Fruit fly (Drosophila melanogaster) whole organism, embryonic: Measurements from ENCODE around the gene CG15449.
A peak's percentile ranks its signal among the peaks of the same experiment; 100 is the strongest.

Source experiments
- Abd-B ChIP-seq: fragments of 200-800 bp; sonication (Bioruptor generic); optimal IDR thresholded peaks from 2 replicates; lab custom pipeline; 2018; ENCODE audit warnings: missing biosample characterization, mild to moderate bottlenecking, missing genetic modification characterization, moderate library complexity
- B-H1 ChIP-seq: fragments of 200-800 bp; sonication (Bioruptor generic); IDR thresholded peaks from 3 replicates; pipeline ENCODE4 v1.3.6; 2022; ENCODE audit warnings: missing biosample characterization, missing genetic modification characterization
- CG10565 ChIP-seq: fragments of 200-800 bp; sonication (Bioruptor generic); optimal IDR thresholded peaks from 3 replicates; lab custom pipeline; 2016; ENCODE audit warnings: missing biosample characterization, mild to moderate bottlenecking, missing genetic modification characterization
- CG11456 ChIP-seq: fragments of 200-800 bp; sonication (Bioruptor generic); IDR thresholded peaks from 3 replicates; pipeline ENCODE4 v1.3.6; 2022; ENCODE audit warnings: missing biosample characterization, missing genetic modification characterization
- CG11504 ChIP-seq: fragments of 200-800 bp; sonication (Bioruptor generic); optimal IDR thresholded peaks from 3 replicates; lab custom pipeline; 2019; ENCODE audit warnings: missing biosample characterization, mild to moderate bottlenecking, missing genetic modification characterization, moderate library complexity
- CG12744 ChIP-seq: fragments of 200-800 bp; sonication (Bioruptor generic); optimal IDR thresholded peaks from 2 replicates; lab custom pipeline; 2016; ENCODE audit warnings: missing biosample characterization, missing genetic modification characterization
- CG14050 ChIP-seq: fragments of 200-800 bp; sonication (Bioruptor generic); IDR thresholded peaks from 3 replicates; pipeline ENCODE4 v1.3.6; 2022; ENCODE audit warnings: missing biosample characterization, missing genetic modification characterization
- CG15601 ChIP-seq: fragments of 200-800 bp; sonication (Bioruptor generic); optimal IDR thresholded peaks from 3 replicates; lab custom pipeline; 2019; ENCODE audit warnings: missing biosample characterization, mild to moderate bottlenecking, missing genetic modification characterization, moderate library complexity
- CG17802 ChIP-seq: fragments of 200-800 bp; sonication (Bioruptor generic); optimal IDR thresholded peaks from 2 replicates; lab custom pipeline; 2018; ENCODE audit warnings: missing biosample characterization, mild to moderate bottlenecking, missing genetic modification characterization, moderate library complexity
- CG2712 ChIP-seq: fragments of 200-800 bp; optimal IDR thresholded peaks from 3 replicates; lab custom pipeline; 2019; ENCODE audit warnings: missing biosample characterization, mild to moderate bottlenecking, missing genetic modification characterization, moderate library complexity
- CG31441 ChIP-seq: fragments of 200-800 bp; sonication (Bioruptor generic); IDR thresholded peaks from 2 replicates; pipeline ENCODE4 v1.3.6; 2022; ENCODE audit warnings: missing biosample characterization, missing genetic modification characterization
- CG33213 ChIP-seq: fragments of 200-800 bp; sonication (Bioruptor generic); optimal IDR thresholded peaks from 3 replicates; lab custom pipeline; 2016; ENCODE audit warnings: missing biosample characterization, missing genetic modification characterization
- CG33557 ChIP-seq: fragments of 200-800 bp; sonication (Bioruptor generic); optimal IDR thresholded peaks from 2 replicates; lab custom pipeline; 2019; ENCODE audit warnings: missing biosample characterization, mild to moderate bottlenecking, missing genetic modification characterization, moderate library complexity
- CG43689 ChIP-seq: fragments of 200-800 bp; sonication (Bioruptor generic); IDR thresholded peaks from 2 replicates; pipeline ENCODE4 v1.3.6; 2022; ENCODE audit warnings: missing biosample characterization, missing genetic modification characterization
- CG4820 ChIP-seq: fragments of 200-800 bp; sonication (Bioruptor generic); optimal IDR thresholded peaks from 3 replicates; lab custom pipeline; 2016; ENCODE audit warnings: missing biosample characterization, missing genetic modification characterization
- CG5953 ChIP-seq: fragments of 200-800 bp; sonication (Bioruptor generic); IDR thresholded peaks from 2 replicates; pipeline ENCODE4 v1.3.6; 2022; ENCODE audit warnings: missing biosample characterization, missing genetic modification characterization
- CG6683 ChIP-seq: fragments of 200-800 bp; sonication (Bioruptor generic); optimal IDR thresholded peaks from 2 replicates; lab custom pipeline; 2017; ENCODE audit warnings: missing biosample characterization, mild to moderate bottlenecking, missing genetic modification characterization, missing genetic modification reagents
- CG7786 ChIP-seq: fragments of 200-800 bp; sonication (Bioruptor generic); optimal IDR thresholded peaks from 2 replicates; lab custom pipeline; 2016; ENCODE audit warnings: missing biosample characterization, missing genetic modification characterization
- CG8281 ChIP-seq: fragments of 200-800 bp; sonication (Bioruptor generic); optimal IDR thresholded peaks from 2 replicates; lab custom pipeline; 2018; ENCODE audit warnings: missing biosample characterization, mild to moderate bottlenecking, missing genetic modification characterization, moderate library complexity
- CG9727 ChIP-seq: fragments of 200-800 bp; sonication (Bioruptor generic); optimal IDR thresholded peaks from 3 replicates; lab custom pipeline; 2017; ENCODE audit warnings: missing biosample characterization, mild to moderate bottlenecking, missing genetic modification characterization
- Chrac-16 ChIP-seq: fragments of 200-800 bp; sonication (Bioruptor generic); optimal IDR thresholded peaks from 3 replicates; lab custom pipeline; 2016; ENCODE audit warnings: missing biosample characterization, missing genetic modification characterization
- Dek ChIP-seq: fragments of 200-800 bp; sonication (Bioruptor generic); optimal IDR thresholded peaks from 3 replicates; lab custom pipeline; 2019; ENCODE audit warnings: missing biosample characterization, mild to moderate bottlenecking, missing genetic modification characterization, moderate library complexity
- Dfd ChIP-seq, 2 experiments: fragments of >200 bp; optimal IDR thresholded peaks; 2 replicates each; lab custom pipeline; 2017; ENCODE audit warnings: missing biosample characterization in 2 of 2, missing genetic modification characterization in 2 of 2
- Fer3 ChIP-seq: fragments of 200-800 bp; sonication (Bioruptor generic); optimal IDR thresholded peaks from 2 replicates; lab custom pipeline; 2018; ENCODE audit warnings: missing biosample characterization, mild to moderate bottlenecking, missing genetic modification characterization, moderate library complexity
- HHEX ChIP-seq: fragments of 200-800 bp; sonication (Bioruptor generic); optimal IDR thresholded peaks from 3 replicates; lab custom pipeline; 2017; ENCODE audit warnings: missing biosample characterization, mild to moderate bottlenecking, missing genetic modification characterization, missing genetic modification reagents
- Hr51 ChIP-seq, 2 experiments: fragments of 200-800 bp; sonication (Bioruptor generic); optimal IDR thresholded peaks; 2 replicates in 1 of 2; 3 replicates in 1 of 2; lab custom pipeline; 2016 to 2018; ENCODE audit warnings: missing biosample characterization in 2 of 2, missing genetic modification characterization in 2 of 2, mild to moderate bottlenecking in 1 of 2, moderate library complexity in 1 of 2
- Mad ChIP-seq: fragments of 200-800 bp; sonication (Bioruptor generic); optimal IDR thresholded peaks from 2 replicates; lab custom pipeline; 2016; ENCODE audit warnings: missing biosample characterization, missing genetic modification characterization
- Opbp ChIP-seq: fragments of 200-800 bp; sonication (Bioruptor generic); IDR thresholded peaks from 3 replicates; pipeline ENCODE4 v1.3.6; 2022; ENCODE audit warnings: missing biosample characterization, missing genetic modification characterization; ENCODE audit not compliant: partially characterized antibody
- Sox100B ChIP-seq: fragments of 200-800 bp; sonication (Bioruptor generic); optimal IDR thresholded peaks from 3 replicates; lab custom pipeline; 2018; ENCODE audit warnings: missing biosample characterization, mild to moderate bottlenecking, missing genetic modification characterization
- Sry-δ ChIP-seq: fragments of 200-800 bp; sonication (Bioruptor generic); optimal IDR thresholded peaks from 2 replicates; lab custom pipeline; 2016; ENCODE audit warnings: missing biosample characterization, missing genetic modification characterization
- Tbp ChIP-seq: fragments of >200 bp; optimal IDR thresholded peaks from 2 replicates; lab custom pipeline; 2018; ENCODE audit warnings: missing biosample characterization, missing genetic modification characterization
- Vsx1 ChIP-seq: fragments of 200-800 bp; sonication (Bioruptor generic); optimal IDR thresholded peaks from 2 replicates; lab custom pipeline; 2017; ENCODE audit warnings: missing biosample characterization, mild to moderate bottlenecking, missing genetic modification characterization, missing genetic modification reagents
- ash1 ChIP-seq: fragments of 200-800 bp; sonication (Bioruptor generic); optimal IDR thresholded peaks from 2 replicates; lab custom pipeline; 2018; ENCODE audit warnings: missing biosample characterization, mild to moderate bottlenecking, missing genetic modification characterization
- bigmax ChIP-seq: fragments of 200-800 bp; sonication (Bioruptor generic); optimal IDR thresholded peaks from 2 replicates; lab custom pipeline; 2018; ENCODE audit warnings: missing biosample characterization, mild to moderate bottlenecking, missing genetic modification characterization
- dysf ChIP-seq: fragments of 200-800 bp; sonication (Bioruptor generic); IDR thresholded peaks from 3 replicates; pipeline ENCODE4 v1.3.6; 2022; ENCODE audit warnings: missing biosample characterization, missing genetic modification characterization
- en ChIP-seq: fragments of 200-800 bp; sonication (Bioruptor generic); optimal IDR thresholded peaks from 2 replicates; lab custom pipeline; 2016; ENCODE audit warnings: missing biosample characterization, missing genetic modification characterization
- hth ChIP-seq: fragments of >200 bp; optimal IDR thresholded peaks from 2 replicates; lab custom pipeline; 2017; ENCODE audit warnings: inconsistent platforms
- jing ChIP-seq: fragments of 200-800 bp; sonication (Bioruptor generic); optimal IDR thresholded peaks from 2 replicates; lab custom pipeline; 2018; ENCODE audit warnings: missing biosample characterization, mild to moderate bottlenecking, missing genetic modification characterization
- kah ChIP-seq: fragments of 200-800 bp; sonication (Bioruptor generic); optimal IDR thresholded peaks from 2 replicates; lab custom pipeline; 2018; ENCODE audit warnings: missing biosample characterization, mild to moderate bottlenecking, missing genetic modification characterization
- kay ChIP-seq: fragments of 200-800 bp; sonication (Bioruptor generic); optimal IDR thresholded peaks from 2 replicates; lab custom pipeline; 2016; ENCODE audit warnings: missing biosample characterization, missing genetic modification characterization
- mirr ChIP-seq: fragments of 200-800 bp; sonication (Bioruptor generic); optimal IDR thresholded peaks from 3 replicates; lab custom pipeline; 2018; ENCODE audit warnings: missing biosample characterization, mild to moderate bottlenecking, missing genetic modification characterization
- oc ChIP-seq: fragments of 200-800 bp; sonication (Bioruptor generic); optimal IDR thresholded peaks from 2 replicates; lab custom pipeline; 2018; ENCODE audit warnings: missing biosample characterization, mild to moderate bottlenecking, missing genetic modification characterization, moderate library complexity
- org-1 ChIP-seq: fragments of 200-800 bp; sonication (Bioruptor generic); optimal IDR thresholded peaks from 2 replicates; lab custom pipeline; 2017; ENCODE audit warnings: missing biosample characterization, missing genetic modification characterization
- pita ChIP-seq: fragments of 200-800 bp; sonication (Bioruptor generic); optimal IDR thresholded peaks from 2 replicates; lab custom pipeline; 2017; ENCODE audit warnings: missing biosample characterization, mild to moderate bottlenecking, missing genetic modification characterization
- salm ChIP-seq: fragments of 200-800 bp; sonication (Bioruptor generic); optimal IDR thresholded peaks from 2 replicates; lab custom pipeline; 2018; ENCODE audit warnings: missing biosample characterization, mild to moderate bottlenecking, missing genetic modification characterization
- sens-2 ChIP-seq: fragments of 200-800 bp; sonication (Bioruptor generic); IDR thresholded peaks from 2 replicates; pipeline ENCODE4 v1.3.6; 2022; ENCODE audit warnings: missing biosample characterization, missing genetic modification characterization
- toy ChIP-seq: fragments of 200-800 bp; sonication (Bioruptor generic); IDR thresholded peaks from 2 replicates; pipeline ENCODE4 v1.3.6; 2022; ENCODE audit warnings: missing biosample characterization, missing genetic modification characterization
- trh ChIP-seq: fragments of 200-800 bp; sonication (Bioruptor generic); optimal IDR thresholded peaks from 2 replicates; lab custom pipeline; 2016; ENCODE audit warnings: missing biosample characterization, missing genetic modification characterization
- ttk ChIP-seq: fragments of 200-800 bp; sonication (Bioruptor generic); IDR thresholded peaks from 2 replicates; pipeline ENCODE4 v2.1.2; 2022; ENCODE audit warnings: missing biosample characterization, missing genetic modification characterization

The CG15449 gene

DNA sequence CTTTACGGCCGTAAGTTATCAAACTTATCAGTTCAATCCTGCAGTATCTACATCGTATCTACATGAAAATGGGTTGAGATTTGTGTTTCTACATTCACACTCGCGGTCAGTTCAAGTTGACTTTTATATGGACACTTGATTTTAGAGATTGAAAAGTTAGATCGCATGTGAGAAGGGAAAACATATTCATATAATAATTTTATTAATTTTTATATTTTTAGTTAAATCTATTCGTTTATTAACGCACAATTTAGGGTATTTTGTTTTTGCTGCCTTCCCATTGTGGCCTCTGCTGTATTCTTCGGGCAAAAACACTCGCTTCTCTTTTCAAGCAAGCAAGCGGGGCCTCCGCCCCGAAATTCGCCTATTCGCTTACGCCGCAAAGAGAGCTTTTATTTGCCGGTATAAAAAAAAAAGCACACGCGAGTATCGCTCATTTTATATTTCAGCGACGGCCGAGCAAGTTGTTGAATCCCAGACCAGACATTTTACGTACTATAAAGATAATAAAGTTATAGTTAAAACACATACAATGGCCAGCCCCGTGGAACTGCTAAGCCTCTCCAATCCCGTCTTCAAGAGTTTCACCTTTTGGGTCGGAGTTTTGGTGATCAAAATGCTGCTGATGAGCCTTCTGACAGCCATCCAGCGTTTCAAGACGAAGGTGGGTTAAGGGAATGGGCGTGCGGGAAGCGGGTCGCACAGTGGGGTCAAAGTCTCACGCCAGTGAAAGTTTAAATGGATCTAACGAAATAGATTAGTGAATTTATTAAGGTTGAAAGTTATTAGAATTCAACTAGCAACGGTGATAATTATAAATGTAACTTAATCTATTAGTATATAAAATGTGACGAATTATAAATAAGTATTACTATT lies 2.5 kb upstream of the CG15449 start (continued):
- TF ChIP-seq Dfd (GFP tag; optimal IDR thresholded peaks at IDR 0.05; lab: Kevin White, UChicago) (no peak), bigmax (GFP tag; lab: Kevin White, UChicago) (no peak), Fer3 (tag; lab: Kevin White, UChicago) (peak; percentile 93), CG17802 (peak; percentile 54), salm (tag; lab: Kevin White, UChicago) (peak; percentile 91), Tbp (no peak), en (GFP tag; lab: Kevin White, UChicago) (no peak), Mad (peak; percentile 22), Chrac-16 (GFP tag; lab: Kevin White, UChicago) (peak; percentile 70), trh (peak; percentile 67), ttk (GFP tag; lab: Robert Waterston, UW) (peak; percentile 84), CG4820 (GFP tag; lab: Kevin White, UChicago) (peak; percentile 71), CG15601 (tag; lab: Kevin White, UChicago) (peak; percentile 81), CG10565 (no peak), CG33557 (GFP tag; lab: Kevin White, UChicago) (peak; percentile 69), HHEX (GFP tag; lab: Kevin White, UChicago) (peak; percentile 89), kah (GFP tag; lab: Kevin White, UChicago) (peak; percentile 86), CG7786 (GFP tag; lab: Kevin White, UChicago) (peak; percentile 15), Hr51 (GFP tag; optimal IDR thresholded peaks at IDR 0.05; lab: Kevin White, UChicago) (peak in 1 of 2 experiments; percentile 94), jing (GFP tag; lab: Kevin White, UChicago) (peak; percentile 57), ash1 (GFP tag; lab: Kevin White, UChicago) (no peak), CG31441 (GFP tag; lab: Robert Waterston, UW) (peak; percentile 90), CG5953 (peak; percentile 77), kay (GFP tag; lab: Kevin White, UChicago) (peak; percentile 60), org-1 (peak; percentile 75), B-H1 (GFP tag; lab: Robert Waterston, UW) (peak; percentile 85), CG33213 (GFP tag; lab: Kevin White, UChicago) (no peak), Vsx1 (GFP tag; lab: Kevin White, UChicago) (peak; percentile 77), CG2712 (tag; lab: Kevin White, UChicago) (peak; percentile 93), CG6683 (GFP tag; lab: Kevin White, UChicago) (peak; percentile 83), Abd-B (GFP tag; lab: Kevin White, UChicago) (peak; percentile 80), hth (no peak), sens-2 (peak; percentile 78), CG8281 (tag; lab: Kevin White, UChicago) (peak; percentile 72), CG11456 (GFP tag; lab: Robert Waterston, UW) (peak; percentile 80), CG14050 (GFP tag; lab: Robert Waterston, UW) (peak; percentile 84), CG11504 (tag; lab: Kevin White, UChicago) (peak; percentile 92), CG9727 (GFP tag; lab: Kevin White, UChicago) (peak; percentile 88), CG12744 (GFP tag; lab: Kevin White, UChicago) (no peak), CG43689 (GFP tag; lab: Robert Waterston, UW) (peak; percentile 44; the same call in 1 of the 2 replicates), pita (GFP tag; lab: Kevin White, UChicago) (no peak), mirr (GFP tag; lab: Kevin White, UChicago) (peak; percentile 80), toy (0 out of 2 replicates have a peak, but pooled peaks have one; percentile 38), Dek (tag; lab: Kevin White, UChicago) (peak; percentile 90), Opbp (no peak), dysf (GFP tag; lab: Robert Waterston, UW) (peak; percentile 94), Sox100B (peak; percentile 85), oc (tag; lab: Kevin White, UChicago) (peak; percentile 92), Sry-δ (GFP tag; lab: Kevin White, UChicago) (no peak)
